Worm (Caenorhabditis elegans): ENCODE results near the gene math-38.
"Not testable (repeated sequence)": the region's sequence is repeated elsewhere in the genome, so short reads cannot be mapped to it uniquely, and the experiment has no call there.

Gene math-38

ce11 chrII:1579886-1580285 is at the start of gene math-38:
math-38 (minus strand) TSS chrII:1579986.
- TF ChIP-seq hlh-30 (tag; optimal IDR thresholded peaks at IDR 0.05; ENCODE audit: insufficient read depth) (no peak), sox-2 (GFP tag; IDR thresholded peaks at IDR 0.05) (no peak), ama-1 (optimal IDR thresholded peaks at IDR 0.05) (no peak), hlh-13 (GFP tag; optimal IDR thresholded peaks at IDR 0.05) (no peak), sox-4 (tag; optimal IDR thresholded peaks at IDR 0.05) (no peak), dmd-4 (tag; optimal IDR thresholded peaks at IDR 0.05; ENCODE audit: borderline replicate concordance) (no peak), fkh-6 (tag; optimal IDR thresholded peaks at IDR 0.05) (no peak), che-1 (tag; optimal IDR thresholded peaks at IDR 0.05) (no peak), C38D4.7 (GFP tag; optimal IDR thresholded peaks at IDR 0.05) (no peak), dve-1 (tag; optimal IDR thresholded peaks at IDR 0.05) (no peak), ceh-22 (tag; optimal IDR thresholded peaks at IDR 0.05) (no peak), pqm-1 (tag; optimal IDR thresholded peaks at IDR 0.05) (no peak), ceh-45 (GFP tag; IDR thresholded peaks at IDR 0.05) (no peak)

- not testable (repeated sequence) for TF ChIP-seq unc-3 (GFP tag; conservative IDR thresholded peaks at IDR 0.05); unc-3 (tag; optimal IDR thresholded peaks at IDR 0.05); fkh-10 (GFP tag; optimal IDR thresholded peaks at IDR 0.05); nhr-232 (tag; optimal IDR thresholded peaks at IDR 0.05)
Measured at ce11 chrII:1627783-1628182, 48.0 kb upstream of the math-38 start, which contains the start of gene C08E3.15. C08E3.15 (minus strand) TSS chrII:1627883.

ce11 chrII:1625666-1626065 is 45.9 kb upstream of the math-38 start, which contains the start of gene C08E3.14:
C08E3.14 (plus strand) TSS chrII:1625966.
- TF ChIP-seq ceh-22 (tag; optimal IDR thresholded peaks at IDR 0.05) (no peak), lim-6 (tag; optimal IDR thresholded peaks at IDR 0.05) (no peak), nfya-1 (tag; optimal IDR thresholded peaks at IDR 0.05) (no peak), elt-2 (tag; optimal IDR thresholded peaks at IDR 0.05) (no peak), C08G9.2 (tag; optimal IDR thresholded peaks at IDR 0.05) (no peak), hlh-13 (GFP tag; optimal IDR thresholded peaks at IDR 0.05) (no peak), ceh-18 (tag; optimal IDR thresholded peaks at IDR 0.05) (no peak), rnt-1 (tag; optimal IDR thresholded peaks at IDR 0.05) (no peak), odd-2 (tag; optimal IDR thresholded peaks at IDR 0.05) (no peak), ceh-2 (tag; optimal IDR thresholded peaks at IDR 0.05) (no peak), K02D7.2 (tag; optimal IDR thresholded peaks at IDR 0.05) (no peak), hlh-6 (tag; optimal IDR thresholded peaks at IDR 0.05) (no peak), ceh-24 (tag; optimal IDR thresholded peaks at IDR 0.05) (no peak), gmeb-2 (tag; optimal IDR thresholded peaks at IDR 0.05) (no peak), ceh-34 (tag; optimal IDR thresholded peaks at IDR 0.05) (no peak), dve-1 (tag; optimal IDR thresholded peaks at IDR 0.05) (no peak), ceh-19 (GFP tag; optimal IDR thresholded peaks at IDR 0.05) (no peak), ceh-45 (GFP tag; IDR thresholded peaks at IDR 0.05) (no peak)

DNA sequence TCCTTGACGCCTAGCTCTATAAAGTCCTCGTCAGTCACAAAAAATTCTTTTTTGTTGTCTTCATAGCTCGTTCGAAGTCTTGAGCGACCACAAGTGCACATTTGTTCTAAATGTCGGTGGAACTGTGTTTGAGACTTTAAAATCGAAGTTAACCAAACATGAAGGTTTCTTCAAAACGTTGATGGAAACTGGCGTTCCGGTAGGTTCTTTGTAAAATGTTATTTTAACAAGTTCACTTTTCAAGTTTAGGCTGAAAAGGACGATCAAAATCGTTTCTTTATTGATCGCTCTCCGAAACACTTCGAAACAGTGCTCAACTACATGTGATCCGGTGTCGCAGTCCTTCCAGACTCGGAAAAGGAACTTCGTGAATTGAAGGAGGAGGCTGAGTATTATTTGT is 44.8 kb upstream of the math-38 start, which contains the start of gene fbxa-160:
Gene fbxa-160, minus strand, starts transcription at position 101 of the 400 bp plus-strand sequence.
- TF ChIP-seq sdc-2 (tag; optimal IDR thresholded peaks at IDR 0.05) (no peak), lin-11 (tag; optimal IDR thresholded peaks at IDR 0.05) (no peak), sox-2 (GFP tag; IDR thresholded peaks at IDR 0.05) (no peak), C08G9.2 (tag; optimal IDR thresholded peaks at IDR 0.05) (no peak), ceh-48 (tag; optimal IDR thresholded peaks at IDR 0.05) (no peak), ceh-45 (GFP tag; IDR thresholded peaks at IDR 0.05) (no peak), eyg-1 (tag; optimal IDR thresholded peaks at IDR 0.05) (no peak), tbx-7 (tag; optimal IDR thresholded peaks at IDR 0.05) (no peak), ceh-14 (tag; optimal IDR thresholded peaks at IDR 0.05) (no peak)
